Worm (Caenorhabditis elegans): Measurements from ENCODE around the gene C14A4.9.

- TF ChIP-seq nhr-25 (tag; optimal IDR thresholded peaks at IDR 0.05) (peak; percentile 96), pqm-1 (tag; optimal IDR thresholded peaks at IDR 0.05) (peak; percentile 49), elt-3 (tag; optimal IDR thresholded peaks at IDR 0.05) (peak in 2 of 3 experiments; percentile 19 to 48), ztf-4 (tag; optimal IDR thresholded peaks at IDR 0.05) (peak; percentile 84), nhr-23 (tag; optimal IDR thresholded peaks at IDR 0.05) (peak; percentile 99), ceh-28 (tag; optimal IDR thresholded peaks at IDR 0.05) (peak; percentile 86)
These were observed 47.0 kb upstream of the C14A4.9 start for ce11 chrII:10551985-10552736.

All from whole organism, L3 larva.